Fruit fly (Drosophila melanogaster) ovary, adult (tissue): ENCODE data around the gene DopEcR.

Source experiments
- CG17801 ChIP-seq: fragments of 200-800 bp; optimal IDR thresholded peaks from 2 replicates; lab custom pipeline; 2019; ENCODE audit warnings: missing biosample characterization, mild to moderate bottlenecking, missing genetic modification characterization, moderate library complexity; ENCODE audit not compliant: partially characterized antibody

Gene DopEcR

dm6 chr3L:4383543-4384325 lies 3.5 kb upstream of the DopEcR start:
- no peak for TF ChIP-seq CG17801 (GFP tag; lab: Kevin White, UChicago)

dm6 chr3L:4383104-4383503 lies 2.9 kb upstream of the DopEcR start:
- no peak for TF ChIP-seq CG17801 (GFP tag; lab: Kevin White, UChicago)

- no peak for TF ChIP-seq CG17801 (GFP tag; lab: Kevin White, UChicago)
Measured at dm6 chr3L:4382581-4382980, 2.4 kb upstream of the DopEcR start.

dm6 chr3L:4381529-4381928 lies 1.3 kb upstream of the DopEcR start, which contains the start of gene CG32240:
CG32240 (minus strand) TSS chr3L:4381629.
- TF ChIP-seq CG17801 (GFP tag; lab: Kevin White, UChicago) = no peak

- no peak for TF ChIP-seq CG17801 (GFP tag; lab: Kevin White, UChicago)
Measured at dm6 chr3L:4378895-4379294, 1.3 kb downstream of the DopEcR start.

- no peak for TF ChIP-seq CG17801 (GFP tag; lab: Kevin White, UChicago)
Measured at dm6 chr3L:4377496-4377895, 2.7 kb downstream of the DopEcR start.

dm6 chr3L:4375675-4376366 lies 4.4 kb downstream of the DopEcR start:
- no peak for TF ChIP-seq CG17801 (GFP tag; lab: Kevin White, UChicago)

- TF ChIP-seq CG17801 (GFP tag; lab: Kevin White, UChicago) = no peak
Measured at dm6 chr3L:4371978-4372377, 8.2 kb downstream of the DopEcR start.

dm6 chr3L:4367339-4367738 lies 12.8 kb downstream of the DopEcR start, which contains the start of gene CG11342:
CG11342 (minus strand) TSS chr3L:4367458.
- TF ChIP-seq CG17801 (GFP tag; lab: Kevin White, UChicago) = no peak

- no peak for TF ChIP-seq CG17801 (GFP tag; lab: Kevin White, UChicago)
Measured at dm6 chr3L:4365197-4365596, 15.0 kb downstream of the DopEcR start, which contains the start of gene CG33514. CG33514 (plus strand) TSS chr3L:4365434.

dm6 chr3L:4363887-4364794 lies 16.0 kb downstream of the DopEcR start, which contains the start of the genes Cip4 and mRpS6:
Cip4 (minus strand) TSS chr3L:4364102.
mRpS6 (plus strand) TSS chr3L:4364550.
- TF ChIP-seq CG17801 (GFP tag; lab: Kevin White, UChicago) = no peak

- TF ChIP-seq CG17801 (GFP tag; lab: Kevin White, UChicago) = no peak
Measured at dm6 chr3L:4363484-4363883, 16.7 kb downstream of the DopEcR start.

- TF ChIP-seq CG17801 (GFP tag; lab: Kevin White, UChicago) = no peak
Measured at dm6 chr3L:4362937-4363336, 17.2 kb downstream of the DopEcR start.

- TF ChIP-seq CG17801 (GFP tag; lab: Kevin White, UChicago) = no peak
Measured at dm6 chr3L:4360376-4360703, 19.8 kb downstream of the DopEcR start.
